Worm (Caenorhabditis elegans): ENCODE results near the gene T26H5.14.

The T26H5.14 gene

DNA sequence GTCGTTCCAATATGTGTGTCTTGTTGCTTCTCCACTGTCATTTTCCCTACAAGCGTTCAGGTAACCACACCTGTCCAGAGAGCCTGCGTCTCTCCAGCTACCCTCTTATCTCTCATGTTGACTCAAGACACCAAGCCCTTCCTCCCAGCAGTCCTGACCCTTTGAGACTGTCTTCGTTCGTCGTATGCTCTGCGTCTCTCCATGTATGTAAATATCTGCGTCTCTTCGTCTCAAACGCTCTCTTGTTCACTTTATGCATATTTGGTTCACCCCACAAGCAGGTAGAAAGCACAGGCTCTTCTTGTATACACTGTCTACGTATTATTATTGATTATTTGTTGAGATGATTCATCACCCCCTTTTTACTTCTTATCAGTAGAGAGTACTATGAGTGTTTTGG is 48.8 kb downstream of the T26H5.14 start (continued):
- no peak for TF ChIP-seq somi-1 (GFP tag; optimal IDR thresholded peaks at IDR 0.05)
- peak; percentile 84 for TF ChIP-seq hmg-1.2 (GFP tag; IDR thresholded peaks at IDR 0.05)
- no peak for TF ChIP-seq nhr-27 (tag; optimal IDR thresholded peaks at IDR 0.05)
- no peak for TF ChIP-seq unc-62 (GFP tag; optimal IDR thresholded peaks at IDR 0.05)
- no peak for TF ChIP-seq snpc-4 (GFP tag; optimal IDR thresholded peaks at IDR 0.05)
- peak in 2 of 4 experiments; percentile 27 to 54 for TF ChIP-seq snpc-4 (tag; optimal IDR thresholded peaks at IDR 0.05)
- no peak for TF ChIP-seq unc-130 (GFP tag; optimal IDR thresholded peaks at IDR 0.05)
- no peak for TF ChIP-seq ztf-25 (GFP tag; IDR thresholded peaks at IDR 0.05)

DNA sequence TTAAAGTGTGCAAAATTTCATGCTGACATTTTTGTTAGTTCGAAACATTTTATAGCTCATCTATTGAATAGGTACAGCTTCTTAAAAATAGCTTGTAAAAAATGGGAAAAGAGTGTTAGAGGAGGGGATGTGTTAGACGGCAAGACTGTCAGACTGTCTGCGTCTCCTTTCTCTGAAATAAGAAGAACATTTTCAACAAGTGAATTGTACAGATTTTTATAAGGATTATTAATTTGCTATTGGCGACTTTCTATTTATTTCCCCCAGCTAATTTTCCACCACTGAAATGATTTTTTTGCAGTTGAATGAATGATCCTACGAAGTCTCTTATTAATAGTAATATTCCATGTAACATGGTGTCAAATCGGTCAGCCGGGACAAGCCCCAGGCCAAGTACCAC is 49.5 kb downstream of the T26H5.14 start, which contains the start of gene C06B8.7:
TSS of gene C06B8.7 (plus strand) at position 301 of the 400 bp plus-strand sequence.
- no peak for TF ChIP-seq nhr-179 (tag; optimal IDR thresholded peaks at IDR 0.05)
- no peak for TF ChIP-seq gei-17 (GFP tag; optimal IDR thresholded peaks at IDR 0.05)
- no peak for TF ChIP-seq let-526 (GFP tag; IDR thresholded peaks at IDR 0.05)
- TF ChIP-seq D2030.7 (GFP tag; IDR thresholded peaks at IDR 0.05) = no peak

DNA sequence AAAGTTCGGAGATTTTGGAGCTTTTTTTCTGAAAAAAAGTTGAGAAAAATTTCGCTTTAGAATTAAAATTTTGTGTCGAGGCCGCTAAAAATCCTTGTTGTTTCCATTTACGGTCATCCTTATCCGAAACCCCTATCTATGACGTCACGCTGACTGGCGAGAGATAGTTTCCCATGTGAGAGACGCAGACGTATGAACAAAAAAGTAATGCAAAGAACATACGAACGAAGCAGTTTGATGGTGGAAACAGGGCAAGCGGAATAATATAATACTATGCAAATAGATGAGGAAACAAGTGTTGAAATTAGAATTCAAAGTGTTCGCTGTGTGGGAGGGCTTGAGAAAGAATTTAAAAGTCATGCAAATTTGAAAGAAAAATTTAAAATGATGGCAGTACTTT is 50.1 kb downstream of the T26H5.14 start:
- TF ChIP-seq madf-6 (GFP tag; IDR thresholded peaks at IDR 0.05) (no peak), attf-5 (GFP tag; optimal IDR thresholded peaks at IDR 0.05) (no peak), bed-1 (GFP tag; IDR thresholded peaks at IDR 0.05) (no peak), chd-7 (tag; optimal IDR thresholded peaks at IDR 0.05) (no peak), mel-28 (tag; optimal IDR thresholded peaks at IDR 0.05; ENCODE audit: borderline replicate concordance) (no peak), somi-1 (GFP tag; optimal IDR thresholded peaks at IDR 0.05) (no peak), lin-26 (GFP tag; IDR thresholded peaks at IDR 0.05) (no peak), hsf-1 (GFP tag; IDR thresholded peaks at IDR 0.05) (no peak), nhr-179 (tag; optimal IDR thresholded peaks at IDR 0.05) (no peak), hmg-1.2 (GFP tag; IDR thresholded peaks at IDR 0.05) (peak; percentile 61; the same call in 1 of the 2 replicates), ztf-22 (GFP tag; optimal IDR thresholded peaks at IDR 0.05) (no peak), atf-7 (tag; optimal IDR thresholded peaks at IDR 0.05) (peak; percentile 48), aptf-2 (GFP tag; conservative IDR thresholded peaks at IDR 0.05) (no peak)

All from whole organism, young adult.